Worm (Caenorhabditis elegans) whole organism, L3 larva: Measurements from ENCODE around the gene kbp-1.
A peak's percentile ranks its signal among the peaks of the same experiment; 100 is the strongest.

Source experiments
- R02D3.7 ChIP-seq: fragments of 150-350 bp; optimal IDR thresholded peaks from 2 replicates; lab custom pipeline; 2014; ENCODE audit warnings: missing biosample characterization, missing genetic modification characterization
- ZK546.5 ChIP-seq: sonication (generic microtip); optimal IDR thresholded peaks from 2 replicates; lab custom pipeline; 2017; ENCODE audit warnings: missing biosample characterization, missing genetic modification characterization
- aly-2 ChIP-seq: fragments of 150-350 bp; optimal IDR thresholded peaks from 2 replicates; lab custom pipeline; 2014; ENCODE audit warnings: missing biosample characterization, missing genetic modification characterization
- ama-1 ChIP-seq: fragments of 150-350 bp; optimal IDR thresholded peaks from 2 replicates; lab custom pipeline; 2018
- ceh-16 ChIP-seq: sonication (generic microtip); optimal IDR thresholded peaks from 2 replicates; lab custom pipeline; 2017; ENCODE audit warnings: missing biosample characterization, missing genetic modification characterization
- ceh-28 ChIP-seq: fragments of 150-350 bp; optimal IDR thresholded peaks from 2 replicates; lab custom pipeline; 2014; ENCODE audit warnings: missing biosample characterization, missing genetic modification reagents, missing genetic modification characterization
- ceh-82 ChIP-seq: fragments of 150-350 bp; optimal IDR thresholded peaks from 2 replicates; lab custom pipeline; 2014; ENCODE audit warnings: missing biosample characterization, missing genetic modification characterization
- ceh-9 ChIP-seq: sonication (generic microtip); optimal IDR thresholded peaks from 2 replicates; lab custom pipeline; 2018; ENCODE audit warnings: missing biosample characterization, missing genetic modification characterization
- daf-12 ChIP-seq: fragments of 150-350 bp; optimal IDR thresholded peaks from 2 replicates; lab custom pipeline; 2014; ENCODE audit warnings: missing biosample characterization, missing genetic modification reagents, missing genetic modification characterization
- egl-27 ChIP-seq: sonication (generic microtip); optimal IDR thresholded peaks from 4 replicates; lab custom pipeline; 2017; ENCODE audit warnings: missing biosample characterization, missing genetic modification reagents, missing genetic modification characterization
- egl-5 ChIP-seq: fragments of 150-350 bp; optimal IDR thresholded peaks from 2 replicates; lab custom pipeline; 2017; ENCODE audit warnings: missing biosample characterization, missing genetic modification reagents, missing genetic modification characterization, inconsistent platforms
- elt-1 ChIP-seq: fragments of 150-350 bp; optimal IDR thresholded peaks from 2 replicates; lab custom pipeline; 2014; ENCODE audit warnings: missing biosample characterization, missing genetic modification characterization
- elt-2 ChIP-seq: sonication (generic microtip); optimal IDR thresholded peaks from 2 replicates; lab custom pipeline; 2016; ENCODE audit warnings: missing genetic modification reagents, mild to moderate bottlenecking, missing genetic modification characterization, missing compliant biosample characterization
- elt-3 ChIP-seq, 3 experiments: fragments of 150-350 bp in 1 of 3; sonication (generic microtip) in 2 of 3; optimal IDR thresholded peaks; 2 replicates in 2 of 3; 4 replicates in 1 of 3; lab custom pipeline; 2014 to 2017; ENCODE audit warnings: missing biosample characterization in 3 of 3, missing genetic modification characterization in 3 of 3
- eor-1 ChIP-seq, 2 experiments: fragments of 150-350 bp; optimal IDR thresholded peaks; 2 replicates each; lab custom pipeline; 2014 to 2018; ENCODE audit warnings: missing biosample characterization in 2 of 2, missing genetic modification characterization in 2 of 2
- fkh-10 ChIP-seq: sonication (generic microtip); optimal IDR thresholded peaks from 2 replicates; lab custom pipeline; 2017; ENCODE audit warnings: missing biosample characterization, missing genetic modification reagents, missing genetic modification characterization
- fkh-2 ChIP-seq: fragments of 150-350 bp; optimal IDR thresholded peaks from 2 replicates; lab custom pipeline; 2014; ENCODE audit warnings: missing biosample characterization, missing genetic modification reagents, missing genetic modification characterization
- fos-1 ChIP-seq: fragments of 150-350 bp; optimal IDR thresholded peaks from 2 replicates; lab custom pipeline; 2014; ENCODE audit warnings: missing biosample characterization, missing genetic modification characterization
- hmg-11 ChIP-seq: sonication (generic microtip); optimal IDR thresholded peaks from 2 replicates; lab custom pipeline; 2016; ENCODE audit warnings: missing genetic modification characterization, missing compliant biosample characterization
- jun-1 ChIP-seq: fragments of 150-350 bp; optimal IDR thresholded peaks from 2 replicates; lab custom pipeline; 2014; ENCODE audit warnings: missing biosample characterization, missing genetic modification reagents, missing genetic modification characterization
- lin-15B ChIP-seq: fragments of 150-350 bp; optimal IDR thresholded peaks from 2 replicates; lab custom pipeline; 2014; ENCODE audit warnings: missing biosample characterization, missing genetic modification characterization
- lin-39 ChIP-seq: fragments of 150-350 bp; optimal IDR thresholded peaks from 2 replicates; lab custom pipeline; 2018; ENCODE audit warnings: missing biosample characterization, missing genetic modification reagents, missing genetic modification characterization
- lsy-12 ChIP-seq: sonication (generic microtip); optimal IDR thresholded peaks from 2 replicates; lab custom pipeline; 2016; ENCODE audit warnings: mild to moderate bottlenecking, missing genetic modification characterization, missing compliant biosample characterization
- mdl-1 ChIP-seq: fragments of 150-350 bp; optimal IDR thresholded peaks from 2 replicates; lab custom pipeline; 2014; ENCODE audit warnings: missing biosample characterization, missing genetic modification characterization
- mml-1 ChIP-seq: fragments of 150-350 bp; sonication (generic microtip); optimal IDR thresholded peaks from 3 replicates; lab custom pipeline; 2014; ENCODE audit warnings: missing biosample characterization, missing genetic modification characterization
- nfya-1 ChIP-seq: sonication (generic microtip); optimal IDR thresholded peaks from 2 replicates; lab custom pipeline; 2017; ENCODE audit warnings: missing genetic modification characterization, mild to moderate bottlenecking, missing compliant biosample characterization, antibody characterized with exemption, moderate library complexity; ENCODE audit not compliant: insufficient read depth
- nhr-11 ChIP-seq: fragments of 150-350 bp; optimal IDR thresholded peaks from 2 replicates; lab custom pipeline; 2014; ENCODE audit warnings: missing biosample characterization, missing genetic modification characterization
- nhr-12 ChIP-seq: fragments of 150-350 bp; optimal IDR thresholded peaks from 2 replicates; lab custom pipeline; 2014; ENCODE audit warnings: missing biosample characterization, missing genetic modification characterization
- nhr-23 ChIP-seq: fragments of 150-350 bp; optimal IDR thresholded peaks from 2 replicates; lab custom pipeline; 2014; ENCODE audit warnings: missing biosample characterization, missing genetic modification reagents, missing genetic modification characterization
- nhr-237 ChIP-seq: fragments of 150-350 bp; optimal IDR thresholded peaks from 2 replicates; lab custom pipeline; 2014; ENCODE audit warnings: missing biosample characterization, missing genetic modification characterization
- nhr-25 ChIP-seq: sonication (generic microtip); optimal IDR thresholded peaks from 2 replicates; lab custom pipeline; 2017; ENCODE audit warnings: missing biosample characterization, missing genetic modification characterization
- nhr-28 ChIP-seq: fragments of 150-350 bp; optimal IDR thresholded peaks from 2 replicates; lab custom pipeline; 2014; ENCODE audit warnings: missing biosample characterization, missing genetic modification characterization
- nhr-43 ChIP-seq: sonication (generic microtip); optimal IDR thresholded peaks from 2 replicates; lab custom pipeline; 2016; ENCODE audit warnings: mild to moderate bottlenecking, missing genetic modification characterization, missing compliant biosample characterization; ENCODE audit not compliant: poor library complexity, severe bottlenecking
- nhr-67 ChIP-seq: fragments of 150-350 bp; optimal IDR thresholded peaks from 2 replicates; lab custom pipeline; 2014; ENCODE audit warnings: missing biosample characterization, missing genetic modification characterization
- nhr-76 ChIP-seq: fragments of 150-350 bp; sonication (generic microtip); optimal IDR thresholded peaks from 5 replicates; lab custom pipeline; 2014; ENCODE audit warnings: missing biosample characterization, missing genetic modification characterization
- nhr-77 ChIP-seq: fragments of 150-350 bp; optimal IDR thresholded peaks from 2 replicates; lab custom pipeline; 2014; ENCODE audit warnings: missing biosample characterization, missing genetic modification characterization
- pha-4 ChIP-seq: fragments of 150-350 bp; optimal IDR thresholded peaks from 2 replicates; lab custom pipeline; 2014; ENCODE audit warnings: missing biosample characterization, missing genetic modification reagents, missing genetic modification characterization
- pqm-1 ChIP-seq: fragments of 150-350 bp; optimal IDR thresholded peaks from 2 replicates; lab custom pipeline; 2017; ENCODE audit warnings: missing biosample characterization, missing genetic modification characterization, inconsistent platforms
- sea-2 ChIP-seq: fragments of 150-350 bp; sonication (generic microtip); optimal IDR thresholded peaks from 4 replicates; lab custom pipeline; 2014; ENCODE audit warnings: missing biosample characterization, missing genetic modification reagents, missing genetic modification characterization
- skn-1 ChIP-seq: fragments of 150-350 bp; optimal IDR thresholded peaks from 2 replicates; lab custom pipeline; 2014; ENCODE audit warnings: missing biosample characterization, missing genetic modification characterization
- snpc-4 ChIP-seq: fragments of 150-350 bp; optimal IDR thresholded peaks from 2 replicates; lab custom pipeline; 2014; ENCODE audit warnings: missing biosample characterization, missing genetic modification characterization
- tbx-2 ChIP-seq: sonication (generic microtip); optimal IDR thresholded peaks from 2 replicates; lab custom pipeline; 2016; ENCODE audit warnings: mild to moderate bottlenecking, missing genetic modification characterization, missing compliant biosample characterization
- unc-39 ChIP-seq: sonication (generic microtip); optimal IDR thresholded peaks from 4 replicates; lab custom pipeline; 2017; ENCODE audit warnings: missing biosample characterization, missing genetic modification characterization
- unc-62 ChIP-seq: fragments of 150-350 bp; sonication (generic microtip); optimal IDR thresholded peaks from 4 replicates; lab custom pipeline; 2014; ENCODE audit warnings: missing biosample characterization, missing genetic modification reagents, missing genetic modification characterization
- zag-1 ChIP-seq: fragments of 150-350 bp; optimal IDR thresholded peaks from 2 replicates; lab custom pipeline; 2014; ENCODE audit warnings: missing biosample characterization, missing genetic modification characterization
- ztf-11 ChIP-seq: fragments of 150-350 bp; optimal IDR thresholded peaks from 2 replicates; lab custom pipeline; 2014; ENCODE audit warnings: missing biosample characterization, missing genetic modification characterization
- ztf-4 ChIP-seq: fragments of 150-350 bp; optimal IDR thresholded peaks from 2 replicates; lab custom pipeline; 2014; ENCODE audit warnings: missing biosample characterization, missing genetic modification characterization

kbp-1 gene

ce11 chrIII:6895677-6896076 is 26.2 kb downstream of the kbp-1 start:
- peak; percentile 18 for TF ChIP-seq pha-4 (tag; lab: Kevin White, UChicago)
- no peak for TF ChIP-seq egl-5

- TF ChIP-seq skn-1 (tag; lab: Kevin White, UChicago), result no peak
- no peak for TF ChIP-seq ceh-9 (tag; lab: Kevin White, UChicago)
- peak; percentile 47 for TF ChIP-seq ceh-28
- no peak for TF ChIP-seq R02D3.7
- TF ChIP-seq fkh-2, result no peak
- TF ChIP-seq lsy-12, result no peak
- no peak for TF ChIP-seq zag-1 (tag; lab: Kevin White, UChicago)
- no peak for TF ChIP-seq unc-39 (tag; lab: Kevin White, UChicago)
- TF ChIP-seq nhr-23 (tag; lab: Kevin White, UChicago), result peak; percentile 90
- TF ChIP-seq nhr-67 (tag; lab: Kevin White, UChicago), result no peak
- TF ChIP-seq ceh-16 (tag; lab: Kevin White, UChicago), result no peak
- peak; percentile 68 for TF ChIP-seq nhr-43 (tag; lab: Kevin White, UChicago)
- TF ChIP-seq daf-12 (tag; lab: Kevin White, UChicago), result no peak
- peak; percentile 96 for TF ChIP-seq mml-1 (tag; lab: Kevin White, UChicago)
- no peak for TF ChIP-seq nhr-12 (tag; lab: Kevin White, UChicago)
- TF ChIP-seq pha-4 (tag; lab: Kevin White, UChicago), result peak; percentile 44
- TF ChIP-seq elt-2, result peak; percentile 54
- no peak for TF ChIP-seq ceh-82 (tag; lab: Kevin White, UChicago)
- no peak for TF ChIP-seq elt-3 (tag; optimal IDR thresholded peaks at IDR 0.05; lab: Kevin White, UChicago)
- no peak for TF ChIP-seq mdl-1 (tag; lab: Kevin White, UChicago)
- peak; percentile 24 for TF ChIP-seq egl-27 (tag; lab: Kevin White, UChicago)
- TF ChIP-seq sea-2 (GFP tag; lab: Kevin White, UChicago), result no peak
- peak; percentile 65 for TF ChIP-seq pqm-1
- TF ChIP-seq nhr-77 (tag; lab: Kevin White, UChicago), result no peak
- TF ChIP-seq eor-1 (tag; optimal IDR thresholded peaks at IDR 0.05; lab: Kevin White, UChicago), result no peak
- TF ChIP-seq nfya-1 (tag; lab: Kevin White, UChicago), result peak; percentile 88
- no peak for TF ChIP-seq ama-1
- peak; percentile 58 for TF ChIP-seq nhr-11
- TF ChIP-seq fos-1 (tag; lab: Kevin White, UChicago), result peak; percentile 34
- TF ChIP-seq nhr-76 (tag; lab: Kevin White, UChicago), result no peak
- TF ChIP-seq nhr-28 (tag; lab: Kevin White, UChicago), result no peak
- TF ChIP-seq lin-39, result peak; percentile 78
- TF ChIP-seq ZK546.5 (tag; lab: Kevin White, UChicago), result no peak
- TF ChIP-seq ztf-11 (tag; lab: Kevin White, UChicago), result no peak
- TF ChIP-seq aly-2 (tag; lab: Kevin White, UChicago), result no peak
- TF ChIP-seq jun-1, result peak; percentile 63
- peak; percentile 25 for TF ChIP-seq tbx-2 (tag; lab: Kevin White, UChicago)
- peak; percentile 82 for TF ChIP-seq nhr-25 (tag; lab: Kevin White, UChicago)
- TF ChIP-seq lin-15B (tag; lab: Kevin White, UChicago), result peak; percentile 38
- no peak for TF ChIP-seq fkh-10 (GFP tag; lab: Kevin White, UChicago)
- TF ChIP-seq snpc-4 (tag; lab: Kevin White, UChicago), result no peak
- peak; percentile 77 for TF ChIP-seq hmg-11 (tag; lab: Kevin White, UChicago)
- TF ChIP-seq ztf-4 (tag; lab: Kevin White, UChicago), result no peak
- no peak for TF ChIP-seq elt-1 (tag; lab: Kevin White, UChicago)
- no peak for TF ChIP-seq nhr-237 (tag; lab: Kevin White, UChicago)
- no peak for TF ChIP-seq unc-62 (GFP tag; lab: Kevin White, UChicago)
- no peak for TF ChIP-seq egl-5
- TF ChIP-seq, all 47 proteins: peak for 17
These were observed 28.2 kb downstream of the kbp-1 start, which contains the start of gene T07E3.4 for ce11 chrIII:6897587-6898064. TSS of gene T07E3.4 (plus strand) at chrIII:6898014.
